Fruit fly (Drosophila melanogaster) whole organism, embryonic: ENCODE measurements around the gene galla-2.
A peak's percentile ranks its signal among the peaks of the same experiment; 100 is the strongest.

Source experiments
- Bgb ChIP-seq: fragments of 200-800 bp; sonication (Bioruptor generic); IDR thresholded peaks from 2 replicates; pipeline ENCODE4 v1.3.6; 2022; ENCODE audit warnings: missing biosample characterization, missing genetic modification characterization; ENCODE audit not compliant: partially characterized antibody
- CG11723 ChIP-seq: fragments of 200-800 bp; sonication (Bioruptor generic); optimal IDR thresholded peaks from 2 replicates; lab custom pipeline; 2017; ENCODE audit warnings: missing biosample characterization, mild to moderate bottlenecking, missing genetic modification characterization
- CG13287 ChIP-seq: fragments of 200-800 bp; sonication (Bioruptor generic); IDR thresholded peaks from 2 replicates; pipeline ENCODE4 v1.3.6; 2022; ENCODE audit warnings: missing biosample characterization, missing genetic modification characterization; ENCODE audit not compliant: partially characterized antibody
- CG13624 ChIP-seq: fragments of 200-800 bp; sonication (Bioruptor generic); optimal IDR thresholded peaks from 2 replicates; lab custom pipeline; 2016; ENCODE audit warnings: missing biosample characterization, missing genetic modification characterization
- CG13775 ChIP-seq: fragments of 200-800 bp; sonication (Bioruptor generic); optimal IDR thresholded peaks from 3 replicates; lab custom pipeline; 2017; ENCODE audit warnings: missing biosample characterization, mild to moderate bottlenecking, missing genetic modification characterization
- CG13894 ChIP-seq: fragments of 200-800 bp; sonication (Bioruptor generic); optimal IDR thresholded peaks from 3 replicates; lab custom pipeline; 2018; ENCODE audit warnings: missing biosample characterization, mild to moderate bottlenecking, missing genetic modification characterization, moderate library complexity
- CG15073 ChIP-seq: fragments of 200-800 bp; sonication (Bioruptor generic); optimal IDR thresholded peaks from 2 replicates; lab custom pipeline; 2016; ENCODE audit warnings: missing biosample characterization, missing genetic modification characterization
- CG1529 ChIP-seq: fragments of 200-800 bp; sonication (Bioruptor generic); optimal IDR thresholded peaks from 3 replicates; lab custom pipeline; 2018; ENCODE audit warnings: missing biosample characterization, missing genetic modification characterization
- CG16813 ChIP-seq: fragments of 200-800 bp; sonication (Bioruptor generic); IDR thresholded peaks from 3 replicates; pipeline ENCODE4 v1.3.6; 2022; ENCODE audit warnings: missing biosample characterization, missing genetic modification characterization; ENCODE audit not compliant: partially characterized antibody
- CG16863 ChIP-seq: fragments of 200-800 bp; sonication (Bioruptor generic); optimal IDR thresholded peaks from 3 replicates; lab custom pipeline; 2016; ENCODE audit warnings: missing biosample characterization, missing genetic modification characterization
- CG2199 ChIP-seq: fragments of 200-800 bp; sonication (Bioruptor generic); IDR thresholded peaks from 3 replicates; pipeline ENCODE4 v1.3.6; 2022; ENCODE audit warnings: missing biosample characterization, missing genetic modification characterization
- CG31224 ChIP-seq: fragments of 200-800 bp; sonication (Bioruptor generic); IDR thresholded peaks from 2 replicates; pipeline ENCODE4 v1.3.6; 2022; ENCODE audit warnings: missing biosample characterization, missing genetic modification characterization
- CG33557 ChIP-seq: fragments of 200-800 bp; sonication (Bioruptor generic); optimal IDR thresholded peaks from 2 replicates; lab custom pipeline; 2019; ENCODE audit warnings: missing biosample characterization, mild to moderate bottlenecking, missing genetic modification characterization, moderate library complexity
- CG4424 ChIP-seq: fragments of 200-800 bp; sonication (Bioruptor generic); optimal IDR thresholded peaks from 3 replicates; lab custom pipeline; 2016; ENCODE audit warnings: missing biosample characterization, missing genetic modification characterization
- CG7271 ChIP-seq: fragments of 200-800 bp; sonication (Bioruptor generic); optimal IDR thresholded peaks from 2 replicates; lab custom pipeline; 2018; ENCODE audit warnings: missing biosample characterization, mild to moderate bottlenecking, missing genetic modification characterization, moderate library complexity
- CG7963 ChIP-seq: fragments of 200-800 bp; sonication (Bioruptor generic); IDR thresholded peaks from 3 replicates; pipeline ENCODE4 v1.3.6; 2022; ENCODE audit warnings: missing biosample characterization, missing genetic modification characterization; ENCODE audit not compliant: partially characterized antibody
- CG7987 ChIP-seq: fragments of 200-800 bp; sonication (Bioruptor generic); optimal IDR thresholded peaks from 2 replicates; lab custom pipeline; 2018; ENCODE audit warnings: missing biosample characterization, mild to moderate bottlenecking, missing genetic modification characterization, moderate library complexity
- CG8089 ChIP-seq: fragments of 200-800 bp; sonication (Bioruptor generic); optimal IDR thresholded peaks from 3 replicates; lab custom pipeline; 2016; ENCODE audit warnings: missing biosample characterization, missing genetic modification characterization
- CG8359 ChIP-seq: fragments of 200-800 bp; sonication (Bioruptor generic); optimal IDR thresholded peaks from 2 replicates; lab custom pipeline; 2017; ENCODE audit warnings: missing biosample characterization, mild to moderate bottlenecking, missing genetic modification characterization, borderline replicate concordance
- CG8765 ChIP-seq: fragments of 200-800 bp; sonication (Bioruptor generic); IDR thresholded peaks from 2 replicates; pipeline ENCODE4 v1.3.6; 2022; ENCODE audit warnings: missing biosample characterization, missing genetic modification characterization
- CG9797 ChIP-seq: fragments of 200-800 bp; sonication (Bioruptor generic); optimal IDR thresholded peaks from 3 replicates; lab custom pipeline; 2018; ENCODE audit warnings: missing biosample characterization, mild to moderate bottlenecking, missing genetic modification characterization
- CG9876 ChIP-seq: fragments of 200-800 bp; sonication (Bioruptor generic); optimal IDR thresholded peaks from 2 replicates; lab custom pipeline; 2016; ENCODE audit warnings: missing biosample characterization, missing genetic modification characterization
- CTCF ChIP-seq: fragments of 200-800 bp; sonication (Bioruptor generic); optimal IDR thresholded peaks from 2 replicates; lab custom pipeline; 2017; ENCODE audit warnings: missing biosample characterization, mild to moderate bottlenecking, missing genetic modification characterization, moderate library complexity
- Dbx ChIP-seq: fragments of 200-800 bp; sonication (Bioruptor generic); IDR thresholded peaks from 3 replicates; pipeline ENCODE4 v1.3.6; 2022; ENCODE audit warnings: missing biosample characterization, missing genetic modification characterization
- E2f2 ChIP-seq: fragments of 200-800 bp; sonication (Bioruptor generic); IDR thresholded peaks from 2 replicates; pipeline ENCODE4 v1.3.6; 2022; ENCODE audit warnings: missing biosample characterization, missing genetic modification characterization
- H15 ChIP-seq: fragments of 200-800 bp; sonication (Bioruptor generic); IDR thresholded peaks from 3 replicates; pipeline ENCODE4 v1.3.6; 2022; ENCODE audit warnings: missing biosample characterization, missing genetic modification characterization
- HLH54F ChIP-seq: fragments of 200-800 bp; sonication (Bioruptor generic); optimal IDR thresholded peaks from 3 replicates; lab custom pipeline; 2016; ENCODE audit warnings: missing biosample characterization, missing genetic modification characterization
- Lhr ChIP-seq: fragments of 200-800 bp; sonication (Bioruptor generic); optimal IDR thresholded peaks from 3 replicates; lab custom pipeline; 2017; ENCODE audit warnings: mild to moderate bottlenecking, missing biosample characterization, missing genetic modification reagents, missing genetic modification characterization
- NC2β ChIP-seq: fragments of 200-800 bp; sonication (Bioruptor generic); optimal IDR thresholded peaks from 2 replicates; lab custom pipeline; 2016; ENCODE audit warnings: missing biosample characterization, missing genetic modification characterization
- Nf-YC ChIP-seq: fragments of 200-800 bp; optimal IDR thresholded peaks from 3 replicates; lab custom pipeline; 2019; ENCODE audit warnings: missing biosample characterization, mild to moderate bottlenecking, missing genetic modification characterization, moderate library complexity
- NfI ChIP-seq: fragments of 200-800 bp; sonication (Bioruptor generic); optimal IDR thresholded peaks from 3 replicates; lab custom pipeline; 2018; ENCODE audit warnings: missing biosample characterization, mild to moderate bottlenecking, missing genetic modification characterization, moderate library complexity
- Oaz ChIP-seq: fragments of 200-800 bp; sonication (Bioruptor generic); IDR thresholded peaks from 2 replicates; pipeline ENCODE4 v1.3.6; 2022; ENCODE audit warnings: missing biosample characterization, missing genetic modification characterization
- Optix ChIP-seq: fragments of 200-800 bp; sonication (Bioruptor generic); IDR thresholded peaks from 3 replicates; pipeline ENCODE4 v1.3.6; 2022; ENCODE audit warnings: missing biosample characterization, missing genetic modification characterization
- Pdp1 ChIP-seq, 2 experiments: fragments of 200-800 bp; sonication (Bioruptor generic); optimal IDR thresholded peaks; 3 replicates each; lab custom pipeline; 2016; ENCODE audit warnings: missing biosample characterization in 2 of 2, missing genetic modification characterization in 2 of 2, mild to moderate bottlenecking in 1 of 2, moderate library complexity in 1 of 2
- Scr ChIP-seq: fragments of 200-800 bp; sonication (Bioruptor generic); IDR thresholded peaks from 2 replicates; pipeline ENCODE4 v1.3.6; 2022; ENCODE audit warnings: missing biosample characterization, missing genetic modification characterization; ENCODE audit not compliant: partially characterized antibody
- Sin3A ChIP-seq: fragments of >200 bp; optimal IDR thresholded peaks from 2 replicates; lab custom pipeline; 2018
- bbx ChIP-seq: fragments of 200-800 bp; sonication (Bioruptor generic); IDR thresholded peaks from 2 replicates; pipeline ENCODE4 v1.3.6; 2022; ENCODE audit warnings: missing biosample characterization, missing genetic modification characterization; ENCODE audit not compliant: partially characterized antibody
- corto ChIP-seq: fragments of 200-800 bp; sonication (Bioruptor generic); optimal IDR thresholded peaks from 2 replicates; lab custom pipeline; 2016; ENCODE audit warnings: missing biosample characterization, mild to moderate bottlenecking, missing genetic modification characterization, moderate library complexity
- dimm ChIP-seq: fragments of 200-800 bp; sonication (Bioruptor generic); IDR thresholded peaks from 2 replicates; pipeline ENCODE4 v1.3.6; 2022; ENCODE audit warnings: missing biosample characterization, missing genetic modification characterization
- nom ChIP-seq: fragments of 200-800 bp; sonication (Bioruptor generic); optimal IDR thresholded peaks from 2 replicates; lab custom pipeline; 2017; ENCODE audit warnings: missing biosample characterization, missing genetic modification characterization, mild to moderate bottlenecking, moderate library complexity, missing genetic modification reagents
- oc ChIP-seq: fragments of 200-800 bp; sonication (Bioruptor generic); optimal IDR thresholded peaks from 2 replicates; lab custom pipeline; 2018; ENCODE audit warnings: missing biosample characterization, mild to moderate bottlenecking, missing genetic modification characterization, moderate library complexity
- rib ChIP-seq: fragments of 200-800 bp; sonication (Bioruptor generic); IDR thresholded peaks from 2 replicates; pipeline ENCODE4 v1.3.6; 2022; ENCODE audit warnings: missing biosample characterization, missing genetic modification characterization
- row ChIP-seq: fragments of 200-800 bp; sonication (Bioruptor generic); IDR thresholded peaks from 3 replicates; pipeline ENCODE4 v1.3.6; 2022; ENCODE audit warnings: missing biosample characterization, missing genetic modification characterization
- schlank ChIP-seq: fragments of 200-800 bp; sonication (Bioruptor generic); optimal IDR thresholded peaks from 2 replicates; lab custom pipeline; 2018; ENCODE audit warnings: missing biosample characterization, mild to moderate bottlenecking, missing genetic modification characterization
- sna ChIP-seq: fragments of 200-800 bp; sonication (Bioruptor generic); IDR thresholded peaks from 2 replicates; pipeline ENCODE4 v1.3.6; 2022; ENCODE audit warnings: missing biosample characterization, missing genetic modification characterization; ENCODE audit not compliant: partially characterized antibody
- stwl ChIP-seq: fragments of 200-800 bp; sonication (Bioruptor generic); optimal IDR thresholded peaks from 3 replicates; lab custom pipeline; 2018; ENCODE audit warnings: missing biosample characterization, mild to moderate bottlenecking, missing genetic modification characterization, moderate library complexity
- tna ChIP-seq: fragments of 200-800 bp; sonication (Bioruptor generic); IDR thresholded peaks from 2 replicates; pipeline ENCODE4 v1.3.6; 2022; ENCODE audit warnings: missing biosample characterization, missing genetic modification characterization; ENCODE audit not compliant: partially characterized antibody
- tup ChIP-seq: fragments of 200-800 bp; sonication (Bioruptor generic); optimal IDR thresholded peaks from 2 replicates; lab custom pipeline; 2016; ENCODE audit warnings: missing biosample characterization, mild to moderate bottlenecking, missing genetic modification characterization, moderate library complexity
- vnd ChIP-seq: fragments of 200-800 bp; sonication (Bioruptor generic); IDR thresholded peaks from 3 replicates; pipeline ENCODE4 v1.3.6; 2022; ENCODE audit warnings: missing biosample characterization, missing genetic modification characterization; ENCODE audit not compliant: partially characterized antibody
- yki ChIP-seq: fragments of >200 bp; optimal IDR thresholded peaks from 3 replicates; lab custom pipeline; 2018
- zen ChIP-seq: fragments of 200-800 bp; sonication (Bioruptor generic); optimal IDR thresholded peaks from 3 replicates; lab custom pipeline; 2018; ENCODE audit warnings: missing biosample characterization, mild to moderate bottlenecking, missing genetic modification characterization, moderate library complexity

Gene galla-2

DNA sequence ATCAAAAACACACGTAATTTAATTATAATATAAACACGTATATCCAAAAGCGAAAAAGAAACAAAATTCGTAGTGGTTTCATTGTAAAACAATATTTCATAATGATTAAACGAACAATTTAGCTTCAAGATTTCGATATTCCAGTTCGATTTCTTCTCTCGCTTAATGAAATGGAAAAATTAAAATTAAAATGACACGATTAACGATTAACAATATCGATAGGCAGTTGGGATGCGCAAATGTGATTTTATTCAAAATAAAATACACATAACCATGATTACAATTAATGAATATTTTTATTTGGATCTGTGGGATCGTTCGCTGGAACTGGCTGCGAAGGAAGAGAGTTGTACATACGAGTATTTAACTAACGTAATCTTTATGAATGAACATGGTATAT is 6.7 kb upstream of the galla-2 start (continued):
- TF ChIP-seq CG4424 (GFP tag; lab: Kevin White, UChicago), result no peak
- TF ChIP-seq CG2199 (GFP tag; lab: Robert Waterston, UW), result no peak
- no peak for TF ChIP-seq HLH54F (GFP tag; lab: Kevin White, UChicago)
- no peak for TF ChIP-seq corto (GFP tag; lab: Kevin White, UChicago)
- no peak for TF ChIP-seq dimm (GFP tag; lab: Robert Waterston, UW)
- 0 out of 2 replicates have a peak, but pooled peaks have one; percentile 13 for TF ChIP-seq Scr (GFP tag; lab: Robert Waterston, UW)
- TF ChIP-seq Lhr (GFP tag; lab: Kevin White, UChicago), result no peak
- no peak for TF ChIP-seq CG8089 (GFP tag; lab: Kevin White, UChicago)
- TF ChIP-seq row (GFP tag; lab: Robert Waterston, UW), result no peak
- peak; percentile 44; the same call in 1 of the 2 replicates for TF ChIP-seq sna (GFP tag; lab: Robert Waterston, UW)
- TF ChIP-seq CG9876 (GFP tag; lab: Kevin White, UChicago), result no peak
- no peak for TF ChIP-seq bbx (GFP tag; lab: Robert Waterston, UW)
- no peak for TF ChIP-seq nom
- TF ChIP-seq Nf-YC (tag; lab: Kevin White, UChicago), result no peak
- no peak for TF ChIP-seq CG8359 (GFP tag; lab: Kevin White, UChicago)
- no peak for TF ChIP-seq CTCF (GFP tag; lab: Kevin White, UChicago)
- TF ChIP-seq NC2β (GFP tag; lab: Kevin White, UChicago), result no peak
- TF ChIP-seq vnd, result peak; percentile 36; the same call in 2 of the 3 replicates
- no peak for TF ChIP-seq CG16863
- TF ChIP-seq zen, result no peak
- TF ChIP-seq E2f2 (GFP tag; lab: Robert Waterston, UW), result peak; percentile 66
- no peak for TF ChIP-seq tup (GFP tag; lab: Kevin White, UChicago)
- TF ChIP-seq CG9797, result no peak
- peak; percentile 46; the same call in 1 of the 2 replicates for TF ChIP-seq CG13287
- peak; percentile 10 for TF ChIP-seq stwl (tag; lab: Kevin White, UChicago)
- no peak for TF ChIP-seq CG15073 (GFP tag; lab: Kevin White, UChicago)
- TF ChIP-seq Pdp1 (GFP tag; optimal IDR thresholded peaks at IDR 0.05; lab: Kevin White, UChicago), result peak in 1 of 2 experiments; percentile 19
- no peak for TF ChIP-seq NfI (GFP tag; lab: Kevin White, UChicago)
- TF ChIP-seq CG13624 (GFP tag; lab: Kevin White, UChicago), result no peak
- no peak for TF ChIP-seq Optix (GFP tag; lab: Robert Waterston, UW)
- no peak for TF ChIP-seq rib (GFP tag; lab: Robert Waterston, UW)
- TF ChIP-seq CG13775 (GFP tag; lab: Kevin White, UChicago), result no peak
- no peak for TF ChIP-seq yki (lab: Kevin White, UChicago)
- no peak for TF ChIP-seq CG7271 (tag; lab: Kevin White, UChicago)
- TF ChIP-seq Sin3A (lab: Kevin White, UChicago), result no peak
- peak; percentile 96 for TF ChIP-seq tna
- peak; percentile 55; the same call in 2 of the 3 replicates for TF ChIP-seq CG16813
- no peak for TF ChIP-seq CG7963 (GFP tag; lab: Robert Waterston, UW)
- no peak for TF ChIP-seq H15 (GFP tag; lab: Robert Waterston, UW)
- no peak for TF ChIP-seq schlank
- no peak for TF ChIP-seq Dbx (GFP tag; lab: Robert Waterston, UW)
- TF ChIP-seq CG7987 (GFP tag; lab: Kevin White, UChicago), result no peak
- 0 out of 2 replicates have a peak, but pooled peaks have one; percentile 22 for TF ChIP-seq Bgb (GFP tag; lab: Robert Waterston, UW)
- no peak for TF ChIP-seq CG1529 (GFP tag; lab: Kevin White, UChicago)
- no peak for TF ChIP-seq CG8765 (GFP tag; lab: Robert Waterston, UW)
- no peak for TF ChIP-seq CG31224 (GFP tag; lab: Robert Waterston, UW)
- no peak for TF ChIP-seq CG13894 (tag; lab: Kevin White, UChicago)
- no peak for TF ChIP-seq oc (tag; lab: Kevin White, UChicago)
- no peak for TF ChIP-seq Oaz
- no peak for TF ChIP-seq CG33557 (GFP tag; lab: Kevin White, UChicago)
- no peak for TF ChIP-seq CG11723 (GFP tag; lab: Kevin White, UChicago)
